Fruit fly (Drosophila melanogaster) whole organism, embryonic: ENCODE data around the gene svr.
A peak's percentile ranks its signal among the peaks of the same experiment; 100 is the strongest.

ENCODE experiments used
- Atf-2 ChIP-seq: fragments of 200-800 bp; sonication (Bioruptor generic); optimal IDR thresholded peaks from 2 replicates; lab custom pipeline; 2016; ENCODE audit warnings: missing biosample characterization, missing genetic modification characterization
- Awh ChIP-seq: fragments of 200-800 bp; sonication (Bioruptor generic); IDR thresholded peaks from 2 replicates; pipeline ENCODE4, ENCODE4 v1.3.6; 2022; ENCODE audit warnings: missing biosample characterization, missing genetic modification characterization
- B-H1 ChIP-seq: fragments of 200-800 bp; sonication (Bioruptor generic); IDR thresholded peaks from 3 replicates; pipeline ENCODE4 v1.3.6; 2022; ENCODE audit warnings: missing biosample characterization, missing genetic modification characterization
- CG1024 ChIP-seq: fragments of 200-800 bp; sonication (Bioruptor generic); IDR thresholded peaks from 2 replicates; pipeline ENCODE4 v1.3.6; 2022; ENCODE audit warnings: missing biosample characterization, missing genetic modification characterization
- CG10321 ChIP-seq: fragments of 200-800 bp; sonication (Bioruptor generic); IDR thresholded peaks from 2 replicates; pipeline ENCODE4 v1.3.6; 2022; ENCODE audit warnings: missing biosample characterization, missing genetic modification characterization
- CG10959 ChIP-seq: fragments of 200-800 bp; sonication (Bioruptor generic); IDR thresholded peaks from 2 replicates; pipeline ENCODE4 v1.3.6; 2022; ENCODE audit warnings: missing biosample characterization, missing genetic modification characterization
- CG11085 ChIP-seq: fragments of 200-800 bp; sonication (Bioruptor generic); IDR thresholded peaks from 2 replicates; pipeline ENCODE4 v1.3.6; 2022; ENCODE audit warnings: missing biosample characterization, missing genetic modification characterization
- CG11560 ChIP-seq: fragments of 200-800 bp; sonication (Bioruptor generic); IDR thresholded peaks from 3 replicates; pipeline ENCODE4 v1.3.6; 2022; ENCODE audit warnings: missing biosample characterization, missing genetic modification characterization
- CG12155 ChIP-seq: fragments of 200-800 bp; sonication (Bioruptor generic); optimal IDR thresholded peaks from 3 replicates; lab custom pipeline; 2016; ENCODE audit warnings: missing biosample characterization, missing genetic modification characterization
- CG13775 ChIP-seq: fragments of 200-800 bp; sonication (Bioruptor generic); optimal IDR thresholded peaks from 3 replicates; lab custom pipeline; 2017; ENCODE audit warnings: missing biosample characterization, mild to moderate bottlenecking, missing genetic modification characterization
- CG18011 ChIP-seq: fragments of 200-800 bp; sonication (Bioruptor generic); optimal IDR thresholded peaks from 2 replicates; lab custom pipeline; 2017; ENCODE audit warnings: missing biosample characterization, missing genetic modification characterization, mild to moderate bottlenecking, moderate library complexity, missing genotype
- CG18476 ChIP-seq: fragments of 200-800 bp; sonication (Bioruptor generic); optimal IDR thresholded peaks from 2 replicates; lab custom pipeline; 2016; ENCODE audit warnings: missing biosample characterization, mild to moderate bottlenecking, missing genetic modification characterization
- CG18599 ChIP-seq: fragments of 200-800 bp; sonication (Bioruptor generic); optimal IDR thresholded peaks from 3 replicates; lab custom pipeline; 2017; ENCODE audit warnings: missing biosample characterization, missing genetic modification characterization, mild to moderate bottlenecking, moderate library complexity, missing genetic modification reagents
- CG2129 ChIP-seq: fragments of 200-800 bp; sonication (Bioruptor generic); IDR thresholded peaks from 2 replicates; pipeline ENCODE4 v1.3.6; 2022; ENCODE audit warnings: missing biosample characterization, missing genetic modification characterization; ENCODE audit not compliant: partially characterized antibody
- CG2889 ChIP-seq: fragments of 200-800 bp; sonication (Bioruptor generic); IDR thresholded peaks from 3 replicates; pipeline ENCODE4 v1.3.6; 2022; ENCODE audit warnings: missing biosample characterization, missing genetic modification characterization
- CG3838 ChIP-seq: fragments of 200-800 bp; sonication (Bioruptor generic); optimal IDR thresholded peaks from 3 replicates; lab custom pipeline; 2016; ENCODE audit warnings: missing biosample characterization, missing genetic modification characterization
- CG4328 ChIP-seq: fragments of 200-800 bp; sonication (Bioruptor generic); optimal IDR thresholded peaks from 3 replicates; lab custom pipeline; 2017; ENCODE audit warnings: missing biosample characterization, missing genetic modification reagents, missing genetic modification characterization
- CG6272 ChIP-seq: fragments of 200-800 bp; sonication (Bioruptor generic); IDR thresholded peaks from 2 replicates; pipeline ENCODE4 v1.3.6; 2022; ENCODE audit warnings: missing biosample characterization, missing genetic modification characterization
- CG6813 ChIP-seq: fragments of 200-800 bp; sonication (Bioruptor generic); optimal IDR thresholded peaks from 2 replicates; lab custom pipeline; 2017; ENCODE audit warnings: missing biosample characterization, missing genetic modification characterization, mild to moderate bottlenecking, moderate library complexity, missing genetic modification reagents
- CG7839 ChIP-seq: fragments of 200-800 bp; sonication (Bioruptor generic); optimal IDR thresholded peaks from 3 replicates; lab custom pipeline; 2018; ENCODE audit warnings: missing biosample characterization, mild to moderate bottlenecking, missing genetic modification characterization, moderate library complexity
- CG8388 ChIP-seq: fragments of 200-800 bp; sonication (Bioruptor generic); optimal IDR thresholded peaks from 2 replicates; lab custom pipeline; 2019; ENCODE audit warnings: missing biosample characterization, mild to moderate bottlenecking, missing genetic modification characterization, moderate library complexity
- Deaf1 ChIP-seq: fragments of 200-800 bp; optimal IDR thresholded peaks from 3 replicates; lab custom pipeline; 2019; ENCODE audit warnings: missing biosample characterization, mild to moderate bottlenecking, missing genetic modification characterization, moderate library complexity
- Dip2 ChIP-seq: fragments of 200-800 bp; sonication (Bioruptor generic); IDR thresholded peaks from 2 replicates; pipeline ENCODE4 v1.3.6; 2022; ENCODE audit warnings: missing biosample characterization, missing genetic modification characterization
- E2f1 ChIP-seq: fragments of 200-800 bp; sonication (Bioruptor generic); IDR thresholded peaks from 2 replicates; pipeline ENCODE4 v1.3.6; 2022; ENCODE audit warnings: missing biosample characterization, missing genetic modification characterization
- GATAe ChIP-seq: fragments of 200-800 bp; sonication (Bioruptor generic); conservative IDR thresholded peaks from 2 replicates; pipeline ENCODE4 v1.3.6; 2022; ENCODE audit warnings: missing biosample characterization, missing genetic modification characterization
- Hr3 ChIP-seq: fragments of 200-800 bp; sonication (Bioruptor generic); optimal IDR thresholded peaks from 3 replicates; lab custom pipeline; 2016; ENCODE audit warnings: missing biosample characterization, missing genetic modification characterization
- Hr39 ChIP-seq: fragments of >200 bp; optimal IDR thresholded peaks from 2 replicates; lab custom pipeline; 2017
- Myb ChIP-seq: fragments of 200-800 bp; sonication (Bioruptor generic); optimal IDR thresholded peaks from 2 replicates; lab custom pipeline; 2016; ENCODE audit warnings: missing biosample characterization, missing genetic modification characterization
- NC2α ChIP-seq: fragments of 200-800 bp; sonication (Bioruptor generic); optimal IDR thresholded peaks from 2 replicates; lab custom pipeline; 2016; ENCODE audit warnings: missing biosample characterization, missing genetic modification characterization
- Optix ChIP-seq: fragments of 200-800 bp; sonication (Bioruptor generic); IDR thresholded peaks from 3 replicates; pipeline ENCODE4 v1.3.6; 2022; ENCODE audit warnings: missing biosample characterization, missing genetic modification characterization
- Tbp ChIP-seq: fragments of >200 bp; optimal IDR thresholded peaks from 2 replicates; lab custom pipeline; 2018; ENCODE audit warnings: missing biosample characterization, missing genetic modification characterization
- Vsx1 ChIP-seq: fragments of 200-800 bp; sonication (Bioruptor generic); optimal IDR thresholded peaks from 2 replicates; lab custom pipeline; 2017; ENCODE audit warnings: missing biosample characterization, mild to moderate bottlenecking, missing genetic modification characterization, missing genetic modification reagents
- Xrp1 ChIP-seq: fragments of 200-800 bp; sonication (Bioruptor generic); IDR thresholded peaks from 2 replicates; pipeline ENCODE4 v1.3.6; 2022; ENCODE audit warnings: missing biosample characterization, missing genetic modification characterization
- al ChIP-seq: fragments of 200-800 bp; sonication (Bioruptor generic); IDR thresholded peaks from 2 replicates; pipeline ENCODE4 v1.3.6; 2022; ENCODE audit warnings: missing biosample characterization, missing genetic modification characterization
- crc ChIP-seq: fragments of 200-800 bp; sonication (Bioruptor generic); optimal IDR thresholded peaks from 2 replicates; lab custom pipeline; 2016; ENCODE audit warnings: missing biosample characterization, missing genetic modification characterization
- dm ChIP-seq: fragments of 200-800 bp; sonication (Bioruptor generic); optimal IDR thresholded peaks from 3 replicates; lab custom pipeline; 2016; ENCODE audit warnings: missing biosample characterization, missing genetic modification characterization
- dysf ChIP-seq: fragments of 200-800 bp; sonication (Bioruptor generic); IDR thresholded peaks from 3 replicates; pipeline ENCODE4 v1.3.6; 2022; ENCODE audit warnings: missing biosample characterization, missing genetic modification characterization
- exex ChIP-seq: fragments of 200-800 bp; sonication (Bioruptor generic); optimal IDR thresholded peaks from 4 replicates; lab custom pipeline; 2018; ENCODE audit warnings: missing biosample characterization, mild to moderate bottlenecking, missing genetic modification characterization, moderate library complexity
- fd3F ChIP-seq: fragments of 200-800 bp; sonication (Bioruptor generic); optimal IDR thresholded peaks from 2 replicates; lab custom pipeline; 2018; ENCODE audit warnings: missing biosample characterization, mild to moderate bottlenecking, missing genetic modification characterization, moderate library complexity
- jumu ChIP-seq: fragments of 200-800 bp; sonication (Bioruptor generic); optimal IDR thresholded peaks from 3 replicates; lab custom pipeline; 2016; ENCODE audit warnings: missing biosample characterization, missing genetic modification characterization
- ken ChIP-seq: fragments of 200-800 bp; sonication (Bioruptor generic); IDR thresholded peaks from 3 replicates; pipeline ENCODE4 v1.3.6; 2022; ENCODE audit warnings: missing biosample characterization, missing genetic modification characterization
- mld ChIP-seq: fragments of 200-800 bp; sonication (Bioruptor generic); IDR thresholded peaks from 3 replicates; pipeline ENCODE4 v1.3.6; 2022; ENCODE audit warnings: missing biosample characterization, missing genetic modification characterization; ENCODE audit not compliant: partially characterized antibody
- nmo ChIP-seq: fragments of 200-800 bp; sonication (Bioruptor generic); optimal IDR thresholded peaks from 2 replicates; lab custom pipeline; 2018; ENCODE audit warnings: missing biosample characterization, mild to moderate bottlenecking, missing genetic modification characterization, moderate library complexity
- pho ChIP-seq: fragments of 200-800 bp; sonication (Bioruptor generic); optimal IDR thresholded peaks from 2 replicates; lab custom pipeline; 2016; ENCODE audit warnings: missing biosample characterization, missing genetic modification characterization
- repo ChIP-seq: fragments of 200-800 bp; sonication (Bioruptor generic); optimal IDR thresholded peaks from 2 replicates; lab custom pipeline; 2016; ENCODE audit warnings: missing biosample characterization, missing genetic modification characterization
- sisA ChIP-seq: fragments of 200-800 bp; sonication (Bioruptor generic); IDR thresholded peaks from 2 replicates; pipeline ENCODE4 v1.3.6; 2022; ENCODE audit warnings: missing biosample characterization, missing genetic modification characterization
- stwl ChIP-seq: fragments of 200-800 bp; sonication (Bioruptor generic); optimal IDR thresholded peaks from 3 replicates; lab custom pipeline; 2018; ENCODE audit warnings: missing biosample characterization, mild to moderate bottlenecking, missing genetic modification characterization, moderate library complexity
- tin ChIP-seq: fragments of 200-800 bp; sonication (Bioruptor generic); optimal IDR thresholded peaks from 3 replicates; lab custom pipeline; 2016; ENCODE audit warnings: missing biosample characterization, missing genetic modification characterization
- toy ChIP-seq: fragments of 200-800 bp; sonication (Bioruptor generic); IDR thresholded peaks from 2 replicates; pipeline ENCODE4 v1.3.6; 2022; ENCODE audit warnings: missing biosample characterization, missing genetic modification characterization
- trem ChIP-seq: fragments of 200-800 bp; optimal IDR thresholded peaks from 3 replicates; lab custom pipeline; 2019; ENCODE audit warnings: missing biosample characterization, mild to moderate bottlenecking, missing genetic modification characterization, moderate library complexity
- ttk ChIP-seq: fragments of 200-800 bp; sonication (Bioruptor generic); IDR thresholded peaks from 2 replicates; pipeline ENCODE4 v2.1.2; 2022; ENCODE audit warnings: missing biosample characterization, missing genetic modification characterization

The svr gene

DNA sequence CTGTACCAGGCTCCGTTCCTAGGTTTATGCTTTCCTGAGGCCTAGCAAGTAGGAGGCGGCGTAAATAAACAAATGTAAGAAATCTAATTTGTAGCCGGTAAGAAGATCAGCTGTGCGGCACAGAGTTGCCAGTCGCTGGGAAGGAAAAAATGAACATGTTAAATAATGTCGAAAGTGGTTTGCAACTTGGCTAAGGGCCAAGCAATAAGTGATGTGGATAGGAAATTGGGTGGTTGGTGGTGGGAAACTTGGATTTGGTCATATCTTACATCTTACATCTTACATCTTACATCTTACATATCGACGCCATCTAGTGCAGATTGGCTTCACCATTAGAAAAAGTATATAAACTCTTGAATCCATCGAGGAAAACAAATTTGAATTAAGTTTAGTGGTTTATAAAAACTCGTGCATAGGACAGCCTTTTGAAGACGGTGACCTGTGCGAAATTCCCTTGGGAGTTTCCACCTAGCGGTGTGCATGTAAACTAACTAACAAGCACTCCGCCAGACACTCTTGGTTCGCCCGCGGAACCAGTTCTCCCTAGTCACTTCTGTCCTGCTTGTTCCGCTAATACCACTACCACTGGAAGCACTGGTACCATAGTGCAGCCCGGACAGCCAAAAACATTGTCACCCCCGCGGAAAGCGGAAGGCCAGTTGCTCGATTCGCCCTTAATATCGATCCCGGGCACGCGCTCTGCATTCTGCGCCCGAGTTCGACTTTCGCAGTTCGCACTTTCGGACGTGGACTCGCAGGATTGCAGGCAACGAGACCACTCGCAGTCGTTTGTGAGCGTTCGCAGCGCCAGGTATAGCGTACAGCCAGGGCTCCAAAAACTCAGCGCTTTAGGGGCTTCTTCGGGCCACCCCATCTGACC is 33.7 kb downstream of the svr start, which contains the start of the genes CG4293 and Appl (continued):
- TF ChIP-seq ttk (no peak), tin (GFP tag; lab: Kevin White, UChicago) (no peak), CG10959 (no peak), CG18476 (GFP tag; lab: Kevin White, UChicago) (no peak), mld (GFP tag; lab: Robert Waterston, UW) (no peak), CG7839 (tag; lab: Kevin White, UChicago) (no peak), nmo (GFP tag; lab: Kevin White, UChicago) (peak; percentile 36), Optix (GFP tag; lab: Robert Waterston, UW) (0 out of 3 replicates have a peak, but pooled peaks have one; percentile 22), CG13775 (GFP tag; lab: Kevin White, UChicago) (no peak), CG18599 (GFP tag; lab: Kevin White, UChicago) (peak; percentile 6), CG4328 (GFP tag; lab: Kevin White, UChicago) (no peak), Atf-2 (GFP tag; lab: Kevin White, UChicago) (no peak), CG3838 (GFP tag; lab: Kevin White, UChicago) (no peak), stwl (tag; lab: Kevin White, UChicago) (peak; percentile 17), CG11085 (GFP tag; lab: Robert Waterston, UW) (no peak), Dip2 (0 out of 2 replicates have a peak, but pooled peaks have one; percentile 37), Awh (no peak), E2f1 (no peak), GATAe (no peak), Hr39 (no peak), repo (GFP tag; lab: Kevin White, UChicago) (no peak), CG11560 (tag; lab: Robert Waterston, UW) (no peak), CG1024 (GFP tag; lab: Robert Waterston, UW) (no peak), sisA (no peak), Tbp (GFP tag; lab: Kevin White, UChicago) (no peak), CG10321 (GFP tag; lab: Robert Waterston, UW) (no peak), CG2129 (no peak), Hr3 (GFP tag; lab: Kevin White, UChicago) (no peak), exex (tag; lab: Kevin White, UChicago) (no peak), fd3F (GFP tag; lab: Kevin White, UChicago) (no peak), B-H1 (no peak), Myb (GFP tag; lab: Kevin White, UChicago) (peak; percentile 55), Vsx1 (GFP tag; lab: Kevin White, UChicago) (no peak), Deaf1 (tag; lab: Kevin White, UChicago) (peak; percentile 64), pho (no peak), toy (GFP tag; lab: Robert Waterston, UW) (no peak), trem (tag; lab: Kevin White, UChicago) (peak; percentile 58), CG6272 (GFP tag; lab: Robert Waterston, UW) (no peak), dm (GFP tag; lab: Kevin White, UChicago) (no peak), CG12155 (peak; percentile 40), ken (no peak), jumu (GFP tag; lab: Kevin White, UChicago) (no peak), CG8388 (no peak), crc (GFP tag; lab: Kevin White, UChicago) (no peak), al (GFP tag; lab: Robert Waterston, UW) (no peak), dysf (no peak), CG18011 (GFP tag; lab: Kevin White, UChicago) (no peak), NC2α (GFP tag; lab: Kevin White, UChicago) (no peak), Xrp1 (no peak), CG2889 (GFP tag; lab: Robert Waterston, UW) (no peak), CG6813 (no peak)
